Fruit fly (Drosophila melanogaster): ENCODE measurements around the gene Dip-B.

Dip-B gene

dm6 chr3R:13800430-13800848, 18.4 kb downstream of the Dip-B start (continued):
- no peak for TF ChIP-seq CG17186 (GFP tag; optimal IDR thresholded peaks at IDR 0.05)
- no peak for TF ChIP-seq CG31224 (GFP tag; IDR thresholded peaks at IDR 0.05)
- TF ChIP-seq gro (GFP tag; optimal IDR thresholded peaks at IDR 0.05), result peak; percentile 37
- peak; percentile 96 for TF ChIP-seq Atf6 (GFP tag; IDR thresholded peaks at IDR 0.05)
- peak; percentile 85 for TF ChIP-seq CG18476 (GFP tag; optimal IDR thresholded peaks at IDR 0.05)
- TF ChIP-seq fd102C (GFP tag; optimal IDR thresholded peaks at IDR 0.05), result no peak
- TF ChIP-seq Jarid2 (GFP tag; optimal IDR thresholded peaks at IDR 0.05), result peak; percentile 67
- peak; percentile 94 for TF ChIP-seq ranshi (GFP tag; IDR thresholded peaks at IDR 0.05)
- peak; percentile 89 for TF ChIP-seq CG5953 (GFP tag; IDR thresholded peaks at IDR 0.05)
- peak; percentile 76 for TF ChIP-seq CG10321 (GFP tag; IDR thresholded peaks at IDR 0.05)
- TF ChIP-seq gsb-n (tag; optimal IDR thresholded peaks at IDR 0.05), result peak; percentile 85
- peak; percentile 89 for TF ChIP-seq CG12104 (GFP tag; optimal IDR thresholded peaks at IDR 0.05)
- no peak for TF ChIP-seq CG4282 (GFP tag; optimal IDR thresholded peaks at IDR 0.05)
- peak; percentile 69 for TF ChIP-seq CG12071 (GFP tag; optimal IDR thresholded peaks at IDR 0.05)
- TF ChIP-seq gcm2 (GFP tag; optimal IDR thresholded peaks at IDR 0.05), result peak; percentile 50
- TF ChIP-seq CG10366 (GFP tag; IDR thresholded peaks at IDR 0.05), result peak; percentile 91
- TF ChIP-seq CG16863 (GFP tag; optimal IDR thresholded peaks at IDR 0.05), result peak; percentile 35
- peak; percentile 41 for TF ChIP-seq CHES-1-like (GFP tag; optimal IDR thresholded peaks at IDR 0.05)
- TF ChIP-seq CG7357 (GFP tag; IDR thresholded peaks at IDR 0.05), result peak; percentile 80
- peak; percentile 79 for TF ChIP-seq CG18262 (tag; optimal IDR thresholded peaks at IDR 0.05)
- peak; percentile 88 for TF ChIP-seq CG17385 (GFP tag; optimal IDR thresholded peaks at IDR 0.05)
- TF ChIP-seq CG10431 (GFP tag; optimal IDR thresholded peaks at IDR 0.05), result peak; percentile 83
- TF ChIP-seq CG9876 (GFP tag; optimal IDR thresholded peaks at IDR 0.05), result no peak
- peak; percentile 91 for TF ChIP-seq CG11456 (GFP tag; IDR thresholded peaks at IDR 0.05)
- peak; percentile 78 for TF ChIP-seq CG5245 (GFP tag; optimal IDR thresholded peaks at IDR 0.05)
- TF ChIP-seq CG13123 (GFP tag; optimal IDR thresholded peaks at IDR 0.05), result peak; percentile 72
- TF ChIP-seq z (GFP tag; IDR thresholded peaks at IDR 0.05), result 0 out of 3 replicates have a peak, but pooled peaks have one; percentile 35
- peak; percentile 91 for TF ChIP-seq MBD-R2 (GFP tag; IDR thresholded peaks at IDR 0.05)
- TF ChIP-seq Pdp1 (GFP tag; optimal IDR thresholded peaks at IDR 0.05), result peak; percentile 61 to 69
- peak; percentile 8 for TF ChIP-seq lbe (GFP tag; optimal IDR thresholded peaks at IDR 0.05)
- TF ChIP-seq CG31365 (tag; optimal IDR thresholded peaks at IDR 0.05), result peak; percentile 37
- TF ChIP-seq sisA (GFP tag; IDR thresholded peaks at IDR 0.05), result peak; percentile 90
- TF ChIP-seq CG4854 (GFP tag; optimal IDR thresholded peaks at IDR 0.05), result peak; percentile 66
- peak; percentile 95 for TF ChIP-seq CG10543 (GFP tag; optimal IDR thresholded peaks at IDR 0.05)
- TF ChIP-seq ttk (GFP tag; IDR thresholded peaks at IDR 0.05), result peak; percentile 92
- TF ChIP-seq CG3407 (GFP tag; optimal IDR thresholded peaks at IDR 0.05), result peak; percentile 82
- TF ChIP-seq grn (GFP tag; optimal IDR thresholded peaks at IDR 0.05), result peak; percentile 34
- TF ChIP-seq CG11723 (GFP tag; optimal IDR thresholded peaks at IDR 0.05), result peak; percentile 76
- TF ChIP-seq C15 (GFP tag; IDR thresholded peaks at IDR 0.05), result peak; percentile 78; the same call in 2 of the 3 replicates
- no peak for TF ChIP-seq CG34224 (GFP tag; IDR thresholded peaks at IDR 0.05; ENCODE audit: partially characterized antibody)
- TF ChIP-seq CG3847 (GFP tag; IDR thresholded peaks at IDR 0.05), result peak; percentile 93
- peak; percentile 73 for TF ChIP-seq Adf1 (GFP tag; IDR thresholded peaks at IDR 0.05)
- peak; percentile 91 for TF ChIP-seq zfh1 (GFP tag; IDR thresholded peaks at IDR 0.05)
- peak; percentile 77; the same call in 1 of the 2 replicates for TF ChIP-seq gt (GFP tag; IDR thresholded peaks at IDR 0.05)
- peak; percentile 91 for TF ChIP-seq E2f1 (GFP tag; IDR thresholded peaks at IDR 0.05)
- TF ChIP-seq NfI (GFP tag; optimal IDR thresholded peaks at IDR 0.05), result peak; percentile 90
- TF ChIP-seq CG14441 (GFP tag; IDR thresholded peaks at IDR 0.05), result peak; percentile 92
- no peak for TF ChIP-seq lov (optimal IDR thresholded peaks at IDR 0.05)
- TF ChIP-seq lov (GFP tag; IDR thresholded peaks at IDR 0.05), result peak; percentile 83; the same call in 2 of the 3 replicates
- TF ChIP-seq pan (optimal IDR thresholded peaks at IDR 0.05), result no peak
- peak in 1 of 2 experiments; percentile 96 for TF ChIP-seq pan (GFP tag; optimal IDR thresholded peaks at IDR 0.05 in 1 of 2, IDR thresholded peaks at IDR 0.05 in 1 of 2)
- TF ChIP-seq CG43689 (GFP tag; IDR thresholded peaks at IDR 0.05), result peak; percentile 72

Measured in whole organism, embryonic.